Worm (Caenorhabditis elegans) whole organism, early embryonic: ENCODE results near the gene mec-4.

Experiments
- B0310.2 ChIP-seq: sonication (generic microtip); optimal IDR thresholded peaks from 2 replicates; lab custom pipeline; 2016; ENCODE audit warnings: mild to moderate bottlenecking, missing genetic modification characterization, missing compliant biosample characterization
- aly-1 ChIP-seq: sonication (generic microtip); optimal IDR thresholded peaks from 2 replicates; lab custom pipeline; 2016; ENCODE audit warnings: missing genetic modification characterization, missing compliant biosample characterization
- ama-1 ChIP-seq: fragments of 150-350 bp; optimal IDR thresholded peaks from 2 replicates; lab custom pipeline; 2014
- ceh-13 ChIP-seq: fragments of 200-800 bp; sonication (Bioruptor generic); optimal IDR thresholded peaks from 2 replicates; lab custom pipeline; 2018; ENCODE audit warnings: mild to moderate bottlenecking, missing genetic modification characterization, missing compliant biosample characterization
- ets-7 ChIP-seq: sonication (generic microtip); optimal IDR thresholded peaks from 2 replicates; lab custom pipeline; 2016; ENCODE audit warnings: missing genotype, missing genetic modification characterization, missing compliant biosample characterization
- flt-1 ChIP-seq: fragments of 200-800 bp; sonication (Bioruptor generic); IDR thresholded peaks from 2 replicates; pipeline ENCODE4 v1.3.6; 2022; ENCODE audit warnings: missing genetic modification characterization, missing compliant biosample characterization
- hmbx-1 ChIP-seq: sonication (generic microtip); optimal IDR thresholded peaks from 2 replicates; lab custom pipeline; 2016; ENCODE audit warnings: mild to moderate bottlenecking, missing genetic modification characterization, missing compliant biosample characterization
- hmg-4 ChIP-seq: fragments of 200-800 bp; sonication (Bioruptor generic); optimal IDR thresholded peaks from 2 replicates; lab custom pipeline; 2018; ENCODE audit warnings: mild to moderate bottlenecking, missing genetic modification characterization, missing compliant biosample characterization
- hnd-1 ChIP-seq: sonication (generic microtip); optimal IDR thresholded peaks from 2 replicates; lab custom pipeline; 2016; ENCODE audit warnings: missing genetic modification characterization, missing compliant biosample characterization
- pes-1 ChIP-seq: fragments of 200-800 bp; sonication (Bioruptor generic); IDR thresholded peaks from 2 replicates; pipeline ENCODE4 v1.3.6; 2022; ENCODE audit warnings: missing genetic modification reagents, missing genetic modification characterization, missing compliant biosample characterization
- scrt-1 ChIP-seq: fragments of 200-800 bp; sonication (Bioruptor generic); IDR thresholded peaks from 2 replicates; pipeline ENCODE4 v1.3.6; 2022; ENCODE audit warnings: missing genetic modification characterization, missing compliant biosample characterization
- sea-1 ChIP-seq: fragments of 200-800 bp; sonication (Bioruptor generic); conservative IDR thresholded peaks from 2 replicates; pipeline ENCODE4 v1.3.6; 2022; ENCODE audit warnings: missing genetic modification characterization, missing compliant biosample characterization
- tbx-11 ChIP-seq: fragments of 200-800 bp; sonication (Bioruptor generic); IDR thresholded peaks from 2 replicates; pipeline ENCODE4 v1.3.6; 2022; ENCODE audit warnings: missing genetic modification characterization, missing compliant biosample characterization
- tbx-37 ChIP-seq: fragments of 200-800 bp; sonication (Bioruptor generic); conservative IDR thresholded peaks from 2 replicates; pipeline ENCODE4 v1.3.6; 2022; ENCODE audit warnings: missing genetic modification reagents, missing genetic modification characterization, missing compliant biosample characterization

- TF ChIP-seq ama-1, result no peak
- TF ChIP-seq flt-1, result no peak
- TF ChIP-seq ets-7, result no peak
- TF ChIP-seq scrt-1 (GFP tag; lab: Robert Waterston, UW), result no peak
- no peak for TF ChIP-seq hmbx-1 (tag; lab: Kevin White, UChicago)
- peak; percentile 44 for TF ChIP-seq hmg-4 (GFP tag; lab: Kevin White, UChicago)
- TF ChIP-seq pes-1 (GFP tag; lab: Robert Waterston, UW), result no peak
- no peak for TF ChIP-seq B0310.2 (tag; lab: Kevin White, UChicago)
- TF ChIP-seq hnd-1 (tag; lab: Kevin White, UChicago), result no peak
- TF ChIP-seq tbx-11 (GFP tag; lab: Robert Waterston, UW), result no peak
- TF ChIP-seq sea-1 (GFP tag; lab: Robert Waterston, UW), result no peak
- no peak for TF ChIP-seq ceh-13 (GFP tag; lab: Kevin White, UChicago)
- no peak for TF ChIP-seq aly-1 (tag; lab: Kevin White, UChicago)
- TF ChIP-seq tbx-37 (GFP tag; lab: Robert Waterston, UW), result no peak
Measured at ce11 chrX:16815508-16815907, 8.6 kb upstream of the mec-4 start.
